Worm (Caenorhabditis elegans) whole organism, L4/young adult: Measurements from ENCODE around the gene F56D6.6.

Experiments used
- W03F9.2 ChIP-seq: fragments of 150-350 bp; optimal IDR thresholded peaks from 2 replicates; lab custom pipeline; 2014; ENCODE audit warnings: missing biosample characterization, missing genetic modification characterization
- him-1 ChIP-seq: sonication (generic microtip); optimal IDR thresholded peaks from 2 replicates; lab custom pipeline; 2016; ENCODE audit warnings: missing genotype, missing genetic modification reagents, missing genetic modification characterization, missing compliant biosample characterization

ce11 chrIV:3902955-3903354 is at the start of gene F56D6.6:
- TF ChIP-seq him-1 (tag; lab: Kevin White, UChicago): no peak
- TF ChIP-seq W03F9.2 (tag; lab: Kevin White, UChicago): no peak
